In genomic region chr3R:26185201-26185688, dm6 we compare ENCODE assay signal across 2 fruit fly cellular contexts.
TF ChIP-seq lines count a peak whose summit lies in the region.

TSS of gene CG31086 (plus strand) at chr3R:26185251.

- TF ChIP-seq CTCF in whole organism, embryonic (GFP tag; optimal IDR thresholded peaks at IDR 0.05; lab: Kevin White, UChicago) = no peak

TF ChIP-seq in whole organism, adult, 20 proteins besides CTCF, POLR2A, EP300 and RAD21:
- TF ChIP-seq CG14711 (tag; optimal IDR thresholded peaks at IDR 0.05; lab: Kevin White, UChicago) (peak; percentile 28), tj (GFP tag; optimal IDR thresholded peaks at IDR 0.05; lab: Kevin White, UChicago) (no peak), Mnt (GFP tag; optimal IDR thresholded peaks at IDR 0.05; lab: Kevin White, UChicago) (peak; percentile 25), CG5204 (GFP tag; optimal IDR thresholded peaks at IDR 0.05; lab: Kevin White, UChicago) (no peak), CG7045 (GFP tag; optimal IDR thresholded peaks at IDR 0.05; lab: Kevin White, UChicago) (no peak), Crg-1 (GFP tag; optimal IDR thresholded peaks at IDR 0.05; lab: Kevin White, UChicago) (no peak), CG7101 (tag; optimal IDR thresholded peaks at IDR 0.05; lab: Kevin White, UChicago) (peak; percentile 17), kay (GFP tag; lab: Kevin White, UChicago; ENCODE audit: borderline replicate concordance) (peak; percentile 90), CG33017 (tag; optimal IDR thresholded peaks at IDR 0.05; lab: Kevin White, UChicago) (peak; percentile 59), Hr96 (GFP tag; optimal IDR thresholded peaks at IDR 0.05; lab: Kevin White, UChicago) (no peak), cic (GFP tag; optimal IDR thresholded peaks at IDR 0.05; lab: Kevin White, UChicago) (peak; percentile 65)

TF ChIP-seq in whole organism, embryonic, 481 proteins besides CTCF, POLR2A, EP300 and RAD21:
- TF ChIP-seq CG6254 (GFP tag; optimal IDR thresholded peaks at IDR 0.05; lab: Kevin White, UChicago) (peak; percentile 4), CG9817 (tag; optimal IDR thresholded peaks at IDR 0.05; lab: Kevin White, UChicago) (no peak), Hmr (GFP tag; optimal IDR thresholded peaks at IDR 0.05; lab: Kevin White, UChicago) (peak; percentile 22), NfI (GFP tag; optimal IDR thresholded peaks at IDR 0.05; lab: Kevin White, UChicago) (no peak), PHDP (tag; optimal IDR thresholded peaks at IDR 0.05; lab: Kevin White, UChicago) (peak; percentile 51), CG6765 (GFP tag; optimal IDR thresholded peaks at IDR 0.05; lab: Kevin White, UChicago) (peak; percentile 19), gem (tag; optimal IDR thresholded peaks at IDR 0.05; lab: Kevin White, UChicago) (peak; percentile 27), CG18599 (GFP tag; optimal IDR thresholded peaks at IDR 0.05; lab: Kevin White, UChicago) (peak; percentile 16), B-H2 (GFP tag; optimal IDR thresholded peaks at IDR 0.05; lab: Kevin White, UChicago) (peak; percentile 62), CG2678 (tag; optimal IDR thresholded peaks at IDR 0.05; lab: Kevin White, UChicago) (peak; percentile 64), CG17385 (GFP tag; optimal IDR thresholded peaks at IDR 0.05; lab: Kevin White, UChicago) (peak; percentile 2), bigmax (GFP tag; optimal IDR thresholded peaks at IDR 0.05; lab: Kevin White, UChicago) (no peak), CG9876 (GFP tag; optimal IDR thresholded peaks at IDR 0.05; lab: Kevin White, UChicago) (no peak), Blimp-1 (GFP tag; optimal IDR thresholded peaks at IDR 0.05; lab: Kevin White, UChicago) (no peak), sim (GFP tag; IDR thresholded peaks at IDR 0.05; lab: Robert Waterston, UW) (no peak), BtbVII (GFP tag; optimal IDR thresholded peaks at IDR 0.05; lab: Kevin White, UChicago) (peak; percentile 68), sqz (GFP tag; optimal IDR thresholded peaks at IDR 0.05; lab: Kevin White, UChicago) (no peak), mirr (GFP tag; optimal IDR thresholded peaks at IDR 0.05; lab: Kevin White, UChicago) (peak; percentile 65), HmgZ (tag; optimal IDR thresholded peaks at IDR 0.05; lab: Kevin White, UChicago) (peak; percentile 4), CG6689 (GFP tag; IDR thresholded peaks at IDR 0.05; lab: Robert Waterston, UW) (no peak), pfk (GFP tag; optimal IDR thresholded peaks at IDR 0.05; lab: Kevin White, UChicago) (no peak), CG3281 (GFP tag; optimal IDR thresholded peaks at IDR 0.05; lab: Kevin White, UChicago) (peak; percentile 33), CG34376 (GFP tag; optimal IDR thresholded peaks at IDR 0.05; lab: Kevin White, UChicago) (peak; percentile 83), grn (GFP tag; optimal IDR thresholded peaks at IDR 0.05; lab: Kevin White, UChicago) (peak; percentile 84), CG6813 (GFP tag; optimal IDR thresholded peaks at IDR 0.05; lab: Kevin White, UChicago) (peak; percentile 11), salm (tag; optimal IDR thresholded peaks at IDR 0.05; lab: Kevin White, UChicago) (peak; percentile 18), sug (tag; optimal IDR thresholded peaks at IDR 0.05; lab: Kevin White, UChicago) (peak; percentile 77), Hr51 (GFP tag; optimal IDR thresholded peaks at IDR 0.05; lab: Kevin White, UChicago) (peak in 1 of 2 experiments; percentile 3), sob (GFP tag; IDR thresholded peaks at IDR 0.05; lab: Robert Waterston, UW) (0 out of 2 replicates have a peak, but pooled peaks have one; percentile 10), tap (tag; optimal IDR thresholded peaks at IDR 0.05; lab: Kevin White, UChicago) (peak; percentile 42), Hey (tag; optimal IDR thresholded peaks at IDR 0.05; lab: Kevin White, UChicago) (peak; percentile 1), cwo (GFP tag; optimal IDR thresholded peaks at IDR 0.05; lab: Kevin White, UChicago) (peak; percentile 3), CG8290 (GFP tag; optimal IDR thresholded peaks at IDR 0.05; lab: Kevin White, UChicago) (no peak), CG8290 (tag; optimal IDR thresholded peaks at IDR 0.05; lab: Kevin White, UChicago) (peak in 1 of 2 experiments; percentile 42), Lhr (GFP tag; optimal IDR thresholded peaks at IDR 0.05; lab: Kevin White, UChicago) (no peak), Mrtf (GFP tag; IDR thresholded peaks at IDR 0.05; lab: Robert Waterston, UW) (0 out of 3 replicates have a peak, but pooled peaks have one; percentile 20), CG6683 (GFP tag; optimal IDR thresholded peaks at IDR 0.05; lab: Kevin White, UChicago) (no peak), CG15514 (GFP tag; optimal IDR thresholded peaks at IDR 0.05; lab: Kevin White, UChicago) (peak; percentile 31), CG6854 (GFP tag; optimal IDR thresholded peaks at IDR 0.05; lab: Kevin White, UChicago) (peak; percentile 55), CG17568 (GFP tag; optimal IDR thresholded peaks at IDR 0.05; lab: Kevin White, UChicago) (peak; percentile 44), CG12071 (GFP tag; optimal IDR thresholded peaks at IDR 0.05; lab: Kevin White, UChicago) (peak; percentile 62), GATAe (GFP tag; conservative IDR thresholded peaks at IDR 0.05; lab: Robert Waterston, UW) (peak; percentile 51), exex (tag; optimal IDR thresholded peaks at IDR 0.05; lab: Kevin White, UChicago) (peak; percentile 91), CG30431 (GFP tag; optimal IDR thresholded peaks at IDR 0.05; lab: Kevin White, UChicago) (no peak), sd (tag; optimal IDR thresholded peaks at IDR 0.05; lab: Kevin White, UChicago) (peak; percentile 80), CG10543 (GFP tag; optimal IDR thresholded peaks at IDR 0.05; lab: Kevin White, UChicago) (peak; percentile 49), Eip74EF (GFP tag; optimal IDR thresholded peaks at IDR 0.05; lab: Kevin White, UChicago) (peak in 1 of 2 experiments; percentile 17), lab (GFP tag; optimal IDR thresholded peaks at IDR 0.05; lab: Kevin White, UChicago) (peak; percentile 39), CG13894 (tag; optimal IDR thresholded peaks at IDR 0.05; lab: Kevin White, UChicago) (peak; percentile 64), CG13296 (GFP tag; optimal IDR thresholded peaks at IDR 0.05; lab: Kevin White, UChicago) (peak; percentile 66), CrebB (tag; optimal IDR thresholded peaks at IDR 0.05; lab: Kevin White, UChicago) (peak; percentile 38)

Comparison
In these comparisons a context has a peak if more than half of its experiments do, and no peak if none do; other contexts are left out.
1. Of the 1 proteins assayed by ChIP-seq in both whole organism, embryonic and whole organism, adult: peak only in whole organism, embryonic: none; only in whole organism, adult: kay; in both: none; in neither: 0.